Worm (Caenorhabditis elegans) whole organism, L1 larva: ENCODE data around the gene athp-2.

Source experiments
- mdl-1 ChIP-seq, 2 experiments: fragments of 150-350 bp; optimal IDR thresholded peaks; 2 replicates each; lab custom pipeline; 2014 to 2017; ENCODE audit warnings: missing biosample characterization in 2 of 2, missing genetic modification characterization in 2 of 2, inconsistent platforms in 1 of 2
- pag-3 ChIP-seq: sonication (generic microtip); optimal IDR thresholded peaks from 2 replicates; lab custom pipeline; 2017; ENCODE audit warnings: missing genetic modification characterization, mild to moderate bottlenecking, missing compliant biosample characterization, antibody characterized with exemption, borderline replicate concordance; ENCODE audit not compliant: insufficient read depth
- unc-98 ChIP-seq: fragments of 200-800 bp; sonication (Bioruptor generic); IDR thresholded peaks from 2 replicates; pipeline ENCODE4 v1.3.6; 2022; ENCODE audit warnings: missing genetic modification characterization, missing compliant biosample characterization

DNA sequence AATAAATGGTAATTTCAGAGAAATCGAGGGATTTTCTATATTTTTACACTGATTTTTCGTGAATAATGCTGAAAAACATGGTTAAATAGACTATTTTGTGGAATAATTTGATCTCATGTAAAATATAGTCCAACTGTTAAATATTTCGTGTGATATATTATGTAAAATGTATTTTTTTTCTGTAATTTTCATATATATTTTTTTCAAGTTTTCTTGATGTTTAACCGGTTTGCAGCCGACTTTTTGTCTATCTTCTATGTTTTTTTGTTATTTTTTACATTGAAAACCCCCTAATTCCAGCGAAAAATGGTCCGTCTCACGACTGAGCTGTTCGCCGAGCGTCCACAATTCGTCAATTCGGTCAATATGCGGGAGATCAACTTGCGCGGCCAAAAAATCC is 15.9 kb upstream of the athp-2 start, which contains the start of gene mog-2:
- TF ChIP-seq mdl-1 (tag; optimal IDR thresholded peaks at IDR 0.05; lab: Kevin White, UChicago) (no peak), unc-98 (GFP tag; lab: Robert Waterston, UW) (no peak), pag-3 (tag; lab: Kevin White, UChicago) (no peak)
